Worm (Caenorhabditis elegans) whole organism, L2 larva: ENCODE results near the gene C18E9.7.

Experiments used
- nhr-11 ChIP-seq: fragments of 150-350 bp; optimal IDR thresholded peaks from 2 replicates; lab custom pipeline; 2014; ENCODE audit warnings: missing biosample characterization, missing genetic modification characterization
- unc-62 ChIP-seq: fragments of 150-350 bp; optimal IDR thresholded peaks from 2 replicates; lab custom pipeline; 2014; ENCODE audit warnings: missing biosample characterization, missing genetic modification reagents, missing genetic modification characterization

- no peak for TF ChIP-seq unc-62
- TF ChIP-seq nhr-11 (tag; lab: Kevin White, UChicago): no peak
These were observed at the start of gene C18E9.7 for ce11 chrII:8982683-8983082.
